Fruit fly (Drosophila melanogaster) whole organism, embryonic: ENCODE measurements around the gene sol.

Experiments used
- B-H2 ChIP-seq: fragments of 200-800 bp; sonication (Bioruptor generic); optimal IDR thresholded peaks from 2 replicates; lab custom pipeline; 2018; ENCODE audit warnings: missing biosample characterization, mild to moderate bottlenecking, missing genetic modification characterization
- BEAF-32 ChIP-seq: fragments of 200-800 bp; sonication (Bioruptor generic); optimal IDR thresholded peaks from 3 replicates; lab custom pipeline; 2017; ENCODE audit warnings: missing biosample characterization, missing genetic modification characterization, mild to moderate bottlenecking, moderate library complexity, missing genetic modification reagents
- Bgb ChIP-seq: fragments of 200-800 bp; sonication (Bioruptor generic); IDR thresholded peaks from 2 replicates; pipeline ENCODE4 v1.3.6; 2022; ENCODE audit warnings: missing biosample characterization, missing genetic modification characterization; ENCODE audit not compliant: partially characterized antibody
- CG11560 ChIP-seq: fragments of 200-800 bp; sonication (Bioruptor generic); IDR thresholded peaks from 3 replicates; pipeline ENCODE4 v1.3.6; 2022; ENCODE audit warnings: missing biosample characterization, missing genetic modification characterization
- CG12071 ChIP-seq: fragments of 200-800 bp; sonication (Bioruptor generic); optimal IDR thresholded peaks from 3 replicates; lab custom pipeline; 2018; ENCODE audit warnings: missing biosample characterization, mild to moderate bottlenecking, missing genetic modification characterization
- CG12659 ChIP-seq: fragments of 200-800 bp; sonication (Bioruptor generic); optimal IDR thresholded peaks from 3 replicates; lab custom pipeline; 2017; ENCODE audit warnings: mild to moderate bottlenecking, missing biosample characterization, missing genetic modification reagents, missing genetic modification characterization
- CG13894 ChIP-seq: fragments of 200-800 bp; sonication (Bioruptor generic); optimal IDR thresholded peaks from 3 replicates; lab custom pipeline; 2018; ENCODE audit warnings: missing biosample characterization, mild to moderate bottlenecking, missing genetic modification characterization, moderate library complexity
- CG16815 ChIP-seq: fragments of 200-800 bp; sonication (Bioruptor generic); optimal IDR thresholded peaks from 3 replicates; lab custom pipeline; 2017; ENCODE audit warnings: missing biosample characterization, mild to moderate bottlenecking, missing genetic modification characterization
- CG17328 ChIP-seq: fragments of 200-800 bp; sonication (Bioruptor generic); IDR thresholded peaks from 2 replicates; pipeline ENCODE4 v1.3.6; 2022; ENCODE audit warnings: missing biosample characterization, missing genetic modification characterization
- CG17829 ChIP-seq: fragments of 200-800 bp; optimal IDR thresholded peaks from 2 replicates; lab custom pipeline; 2019; ENCODE audit warnings: missing biosample characterization, mild to moderate bottlenecking, missing genetic modification characterization, moderate library complexity
- CG2712 ChIP-seq: fragments of 200-800 bp; optimal IDR thresholded peaks from 3 replicates; lab custom pipeline; 2019; ENCODE audit warnings: missing biosample characterization, mild to moderate bottlenecking, missing genetic modification characterization, moderate library complexity
- CG3281 ChIP-seq: fragments of 200-800 bp; sonication (Bioruptor generic); optimal IDR thresholded peaks from 3 replicates; lab custom pipeline; 2017; ENCODE audit warnings: missing biosample characterization, mild to moderate bottlenecking, missing genetic modification characterization
- CG3995 ChIP-seq: fragments of 200-800 bp; sonication (Bioruptor generic); optimal IDR thresholded peaks from 3 replicates; lab custom pipeline; 2016; ENCODE audit warnings: missing biosample characterization, missing genetic modification characterization
- CG4854 ChIP-seq: fragments of 200-800 bp; sonication (Bioruptor generic); optimal IDR thresholded peaks from 2 replicates; lab custom pipeline; 2016; ENCODE audit warnings: missing biosample characterization, missing genetic modification characterization, inconsistent platforms
- CG6813 ChIP-seq: fragments of 200-800 bp; sonication (Bioruptor generic); optimal IDR thresholded peaks from 2 replicates; lab custom pipeline; 2017; ENCODE audit warnings: missing biosample characterization, missing genetic modification characterization, mild to moderate bottlenecking, moderate library complexity, missing genetic modification reagents
- CG7839 ChIP-seq: fragments of 200-800 bp; sonication (Bioruptor generic); optimal IDR thresholded peaks from 3 replicates; lab custom pipeline; 2018; ENCODE audit warnings: missing biosample characterization, mild to moderate bottlenecking, missing genetic modification characterization, moderate library complexity
- CG7987 ChIP-seq: fragments of 200-800 bp; sonication (Bioruptor generic); optimal IDR thresholded peaks from 2 replicates; lab custom pipeline; 2018; ENCODE audit warnings: missing biosample characterization, mild to moderate bottlenecking, missing genetic modification characterization, moderate library complexity
- CG9437 ChIP-seq: fragments of 200-800 bp; sonication (Bioruptor generic); optimal IDR thresholded peaks from 2 replicates; lab custom pipeline; 2018; ENCODE audit warnings: missing biosample characterization, mild to moderate bottlenecking, missing genetic modification characterization
- CTCF ChIP-seq: fragments of 200-800 bp; sonication (Bioruptor generic); optimal IDR thresholded peaks from 2 replicates; lab custom pipeline; 2017; ENCODE audit warnings: missing biosample characterization, mild to moderate bottlenecking, missing genetic modification characterization, moderate library complexity
- Camta ChIP-seq: fragments of 200-800 bp; sonication (Bioruptor generic); optimal IDR thresholded peaks from 2 replicates; lab custom pipeline; 2016; ENCODE audit warnings: missing biosample characterization, missing genetic modification characterization
- D19A ChIP-seq: fragments of 200-800 bp; optimal IDR thresholded peaks from 3 replicates; lab custom pipeline; 2019; ENCODE audit warnings: missing biosample characterization, mild to moderate bottlenecking, missing genetic modification characterization, moderate library complexity
- Drgx ChIP-seq: fragments of 200-800 bp; sonication (Bioruptor generic); IDR thresholded peaks from 2 replicates; pipeline ENCODE4 v1.3.6; 2022; ENCODE audit warnings: missing biosample characterization, missing genetic modification characterization
- Fer1 ChIP-seq: fragments of 200-800 bp; sonication (Bioruptor generic); optimal IDR thresholded peaks from 2 replicates; lab custom pipeline; 2017; ENCODE audit warnings: missing biosample characterization, mild to moderate bottlenecking, missing genetic modification characterization
- Hand ChIP-seq: fragments of 200-800 bp; sonication (Bioruptor generic); optimal IDR thresholded peaks from 2 replicates; lab custom pipeline; 2017; ENCODE audit warnings: mild to moderate bottlenecking, missing biosample characterization, missing genetic modification reagents, missing genetic modification characterization
- MBD-R2 ChIP-seq: fragments of 200-800 bp; sonication (Bioruptor generic); IDR thresholded peaks from 2 replicates; pipeline ENCODE4 v1.3.6; 2022; ENCODE audit warnings: missing biosample characterization, missing genetic modification characterization
- NFAT ChIP-seq: fragments of 200-800 bp; sonication (Bioruptor generic); IDR thresholded peaks from 2 replicates; pipeline ENCODE4 v1.3.6; 2022; ENCODE audit warnings: missing biosample characterization, missing genetic modification characterization
- Nf-YA ChIP-seq: fragments of 200-800 bp; sonication (Bioruptor generic); IDR thresholded peaks from 2 replicates; pipeline ENCODE4 v1.3.6; 2022; ENCODE audit warnings: missing biosample characterization, missing genetic modification characterization
- Pdp1 ChIP-seq, 2 experiments: fragments of 200-800 bp; sonication (Bioruptor generic); optimal IDR thresholded peaks; 3 replicates each; lab custom pipeline; 2016; ENCODE audit warnings: missing biosample characterization in 2 of 2, missing genetic modification characterization in 2 of 2, mild to moderate bottlenecking in 1 of 2, moderate library complexity in 1 of 2
- Sin3A ChIP-seq: fragments of >200 bp; optimal IDR thresholded peaks from 2 replicates; lab custom pipeline; 2018
- Sox100B ChIP-seq: fragments of 200-800 bp; sonication (Bioruptor generic); optimal IDR thresholded peaks from 3 replicates; lab custom pipeline; 2018; ENCODE audit warnings: missing biosample characterization, mild to moderate bottlenecking, missing genetic modification characterization
- Sry-δ ChIP-seq: fragments of 200-800 bp; sonication (Bioruptor generic); optimal IDR thresholded peaks from 2 replicates; lab custom pipeline; 2016; ENCODE audit warnings: missing biosample characterization, missing genetic modification characterization
- Vsx1 ChIP-seq: fragments of 200-800 bp; sonication (Bioruptor generic); optimal IDR thresholded peaks from 2 replicates; lab custom pipeline; 2017; ENCODE audit warnings: missing biosample characterization, mild to moderate bottlenecking, missing genetic modification characterization, missing genetic modification reagents
- az2 ChIP-seq: fragments of 200-800 bp; sonication (Bioruptor generic); optimal IDR thresholded peaks from 3 replicates; lab custom pipeline; 2016; ENCODE audit warnings: missing biosample characterization, missing genetic modification characterization
- bab2 ChIP-seq: fragments of 200-800 bp; sonication (Bioruptor generic); optimal IDR thresholded peaks from 2 replicates; lab custom pipeline; 2016; ENCODE audit warnings: missing biosample characterization, missing genetic modification characterization
- bsh ChIP-seq, 2 experiments: fragments of 200-800 bp; sonication (Bioruptor generic); optimal IDR thresholded peaks; 2 replicates each; lab custom pipeline; 2017 to 2018; ENCODE audit warnings: mild to moderate bottlenecking in 2 of 2, missing biosample characterization in 2 of 2, missing genetic modification characterization in 2 of 2, moderate library complexity in 1 of 2
- crol ChIP-seq: fragments of 200-800 bp; sonication (Bioruptor generic); IDR thresholded peaks from 2 replicates; pipeline ENCODE4 v1.3.6; 2022; ENCODE audit warnings: missing biosample characterization, missing genetic modification characterization
- gcm ChIP-seq: fragments of 200-800 bp; sonication (Bioruptor generic); optimal IDR thresholded peaks from 2 replicates; lab custom pipeline; 2019; ENCODE audit warnings: missing biosample characterization, mild to moderate bottlenecking, missing genetic modification characterization, moderate library complexity
- gsb-n ChIP-seq: fragments of 200-800 bp; sonication (Bioruptor generic); optimal IDR thresholded peaks from 3 replicates; lab custom pipeline; 2018; ENCODE audit warnings: missing biosample characterization, mild to moderate bottlenecking, missing genetic modification characterization
- hb ChIP-seq: fragments of 200-800 bp; sonication (Bioruptor generic); IDR thresholded peaks from 3 replicates; pipeline ENCODE4 v1.3.6; 2022; ENCODE audit warnings: missing biosample characterization, missing genetic modification characterization; ENCODE audit not compliant: partially characterized antibody
- mirr ChIP-seq: fragments of 200-800 bp; sonication (Bioruptor generic); optimal IDR thresholded peaks from 3 replicates; lab custom pipeline; 2018; ENCODE audit warnings: missing biosample characterization, mild to moderate bottlenecking, missing genetic modification characterization
- org-1 ChIP-seq: fragments of 200-800 bp; sonication (Bioruptor generic); optimal IDR thresholded peaks from 2 replicates; lab custom pipeline; 2017; ENCODE audit warnings: missing biosample characterization, missing genetic modification characterization
- pum ChIP-seq: fragments of 200-800 bp; sonication (Bioruptor generic); optimal IDR thresholded peaks from 2 replicates; lab custom pipeline; 2016; ENCODE audit warnings: missing biosample characterization, missing genetic modification characterization
- repo ChIP-seq: fragments of 200-800 bp; sonication (Bioruptor generic); optimal IDR thresholded peaks from 2 replicates; lab custom pipeline; 2016; ENCODE audit warnings: missing biosample characterization, missing genetic modification characterization
- rib ChIP-seq: fragments of 200-800 bp; sonication (Bioruptor generic); IDR thresholded peaks from 2 replicates; pipeline ENCODE4 v1.3.6; 2022; ENCODE audit warnings: missing biosample characterization, missing genetic modification characterization
- sens-2 ChIP-seq: fragments of 200-800 bp; sonication (Bioruptor generic); IDR thresholded peaks from 2 replicates; pipeline ENCODE4 v1.3.6; 2022; ENCODE audit warnings: missing biosample characterization, missing genetic modification characterization
- tap ChIP-seq: fragments of 200-800 bp; optimal IDR thresholded peaks from 3 replicates; lab custom pipeline; 2019; ENCODE audit warnings: missing biosample characterization, mild to moderate bottlenecking, missing genetic modification characterization, moderate library complexity
- tup ChIP-seq: fragments of 200-800 bp; sonication (Bioruptor generic); optimal IDR thresholded peaks from 2 replicates; lab custom pipeline; 2016; ENCODE audit warnings: missing biosample characterization, mild to moderate bottlenecking, missing genetic modification characterization, moderate library complexity
- unpg ChIP-seq: fragments of 200-800 bp; sonication (Bioruptor generic); optimal IDR thresholded peaks from 3 replicates; lab custom pipeline; 2018; ENCODE audit warnings: missing biosample characterization, mild to moderate bottlenecking, missing genetic modification characterization, moderate library complexity
- usp ChIP-seq: fragments of >200 bp; optimal IDR thresholded peaks from 2 replicates; lab custom pipeline; 2017; ENCODE audit warnings: missing biosample characterization, missing genetic modification characterization
- wor ChIP-seq: fragments of 200-800 bp; sonication (Bioruptor generic); IDR thresholded peaks from 2 replicates; pipeline ENCODE4 v1.3.6; 2022; ENCODE audit warnings: missing biosample characterization, missing genetic modification characterization

sol gene

DNA sequence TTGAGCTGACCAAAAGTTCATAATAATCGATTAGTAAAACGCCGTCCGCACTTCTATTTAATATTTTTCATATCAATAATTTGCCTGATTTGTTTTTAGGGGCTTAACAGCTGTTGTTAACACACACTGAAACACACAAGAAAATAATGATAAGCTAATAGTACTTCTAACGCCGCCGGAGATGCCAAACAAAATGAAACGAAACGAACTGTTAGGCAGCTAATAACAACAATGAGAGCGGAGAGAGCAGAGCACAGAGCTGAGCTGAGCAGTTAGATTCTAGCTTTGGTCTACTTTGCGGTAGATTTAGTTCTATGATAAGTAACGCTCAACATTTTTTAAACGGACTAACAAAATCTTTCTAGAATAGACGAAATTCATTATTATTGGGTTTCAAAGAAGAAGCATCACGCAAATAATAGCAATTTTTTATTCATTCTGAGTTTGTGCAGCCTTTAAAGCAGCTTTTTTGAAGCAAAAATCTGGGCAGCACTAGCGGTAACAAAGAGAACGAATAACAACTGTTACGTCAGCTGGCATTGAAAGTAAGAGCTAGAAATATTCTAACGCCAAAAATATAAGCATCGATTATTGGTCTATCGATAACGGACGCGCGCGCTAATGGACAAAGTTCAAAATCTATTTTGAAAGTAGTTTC, 43.5 kb upstream of the sol start, which contains the start of gene Abca3 (continued):
- TF ChIP-seq MBD-R2 (GFP tag; lab: Robert Waterston, UW) (0 out of 2 replicates have a peak, but pooled peaks have one; percentile 37), az2 (GFP tag; lab: Kevin White, UChicago) (peak; percentile 40), Vsx1 (peak; percentile 89), BEAF-32 (GFP tag; lab: Kevin White, UChicago) (peak; percentile 37), CG16815 (GFP tag; lab: Kevin White, UChicago) (peak; percentile 4), Drgx (no peak; the same call in 1 of the 2 replicates), tup (GFP tag; lab: Kevin White, UChicago) (no peak), CG7839 (tag; lab: Kevin White, UChicago) (peak; percentile 75), wor (no peak), CG6813 (no peak), CG4854 (GFP tag; lab: Kevin White, UChicago) (peak; percentile 17), bsh (GFP tag; optimal IDR thresholded peaks at IDR 0.05; lab: Kevin White, UChicago) (peak in 1 of 2 experiments; percentile 44), NFAT (peak; percentile 53; the same call in 1 of the 2 replicates), sens-2 (GFP tag; lab: Robert Waterston, UW) (no peak; the same call in 1 of the 2 replicates), usp (GFP tag; lab: Kevin White, UChicago) (no peak), CG12659 (GFP tag; lab: Kevin White, UChicago) (peak; percentile 71), org-1 (GFP tag; lab: Kevin White, UChicago) (peak; percentile 12), gsb-n (tag; lab: Kevin White, UChicago) (peak; percentile 23), tap (tag; lab: Kevin White, UChicago) (peak; percentile 24), Sry-δ (peak; percentile 56), Bgb (GFP tag; lab: Robert Waterston, UW) (no peak), Sin3A (peak; percentile 38), Hand (GFP tag; lab: Kevin White, UChicago) (no peak), pum (GFP tag; lab: Kevin White, UChicago) (peak; percentile 48), CG2712 (tag; lab: Kevin White, UChicago) (peak; percentile 66), CG13894 (tag; lab: Kevin White, UChicago) (peak; percentile 81), bab2 (GFP tag; lab: Kevin White, UChicago) (peak; percentile 2), mirr (peak; percentile 76), crol (no peak), Fer1 (peak; percentile 74), CG7987 (GFP tag; lab: Kevin White, UChicago) (no peak), gcm (peak; percentile 38), CG17829 (peak; percentile 54), hb (GFP tag; lab: Robert Waterston, UW) (no peak), B-H2 (GFP tag; lab: Kevin White, UChicago) (peak; percentile 74), repo (GFP tag; lab: Kevin White, UChicago) (peak; percentile 49), rib (GFP tag; lab: Robert Waterston, UW) (peak; percentile 61; the same call in 1 of the 2 replicates), CG17328 (GFP tag; lab: Robert Waterston, UW) (0 out of 2 replicates have a peak, but pooled peaks have one; percentile 23), CTCF (no peak), CG11560 (tag; lab: Robert Waterston, UW) (peak; percentile 41; the same call in 1 of the 3 replicates), CG3995 (GFP tag; lab: Kevin White, UChicago) (peak; percentile 49), Camta (GFP tag; lab: Kevin White, UChicago) (peak; percentile 40), unpg (GFP tag; lab: Kevin White, UChicago) (peak; percentile 65), CG12071 (GFP tag; lab: Kevin White, UChicago) (peak; percentile 42), Nf-YA (GFP tag; lab: Robert Waterston, UW) (no peak), Pdp1 (GFP tag; optimal IDR thresholded peaks at IDR 0.05; lab: Kevin White, UChicago) (peak; percentile 63 to 99), D19A (tag; lab: Kevin White, UChicago) (peak; percentile 22), Sox100B (no peak), CG3281 (peak; percentile 78), CG9437 (GFP tag; lab: Kevin White, UChicago) (peak; percentile 43)
